Worm (Caenorhabditis elegans): Measurements from ENCODE around the gene crh-2.

Gene crh-2

ce11 chrII:5202930-5203329 is 15.6 kb upstream of the crh-2 start, which contains the start of gene ampd-1:
ampd-1 (plus strand) TSS chrII:5203322.
- TF ChIP-seq nhr-71 (tag; optimal IDR thresholded peaks at IDR 0.05), result peak; percentile 45
- TF ChIP-seq elt-2 (tag; optimal IDR thresholded peaks at IDR 0.05), result peak; percentile 89
- no peak for TF ChIP-seq skn-1 (tag; optimal IDR thresholded peaks at IDR 0.05)
- peak in 1 of 2 experiments; percentile 37 for TF ChIP-seq lin-35 (GFP tag; optimal IDR thresholded peaks at IDR 0.05)
- TF ChIP-seq nhr-84 (tag; optimal IDR thresholded peaks at IDR 0.05), result no peak
- no peak for TF ChIP-seq lin-15B (tag; optimal IDR thresholded peaks at IDR 0.05)
- no peak for TF ChIP-seq nhr-19 (GFP tag; conservative IDR thresholded peaks at IDR 0.05)
- no peak for TF ChIP-seq fos-1 (tag; optimal IDR thresholded peaks at IDR 0.05)
- TF ChIP-seq efl-3 (GFP tag; optimal IDR thresholded peaks at IDR 0.05), result no peak
- TF ChIP-seq hlh-4 (tag; optimal IDR thresholded peaks at IDR 0.05), result no peak
- no peak for TF ChIP-seq nhr-76 (tag; optimal IDR thresholded peaks at IDR 0.05)
- TF ChIP-seq lin-14 (GFP tag; optimal IDR thresholded peaks at IDR 0.05), result peak; percentile 15
- TF ChIP-seq ztf-4 (tag; optimal IDR thresholded peaks at IDR 0.05), result no peak
- no peak for TF ChIP-seq mab-9 (GFP tag; IDR thresholded peaks at IDR 0.05)
- no peak for TF ChIP-seq xbp-1 (tag; optimal IDR thresholded peaks at IDR 0.05)
- peak; percentile 27 for TF ChIP-seq snu-23 (GFP tag; optimal IDR thresholded peaks at IDR 0.05)
- TF ChIP-seq nhr-237 (tag; optimal IDR thresholded peaks at IDR 0.05), result no peak
- TF ChIP-seq nhr-90 (tag; optimal IDR thresholded peaks at IDR 0.05; ENCODE audit: poor library complexity), result peak; percentile 1
- TF ChIP-seq unc-62 (GFP tag; optimal IDR thresholded peaks at IDR 0.05), result no peak
- TF ChIP-seq vab-15 (tag; optimal IDR thresholded peaks at IDR 0.05), result no peak
- no peak for TF ChIP-seq efl-1 (optimal IDR thresholded peaks at IDR 0.05)
- TF ChIP-seq efl-1 (GFP tag; optimal IDR thresholded peaks at IDR 0.05 in 1 of 2), result peak in 1 of 2 experiments; percentile 85

ce11 chrII:5201922-5202562 is 14.7 kb upstream of the crh-2 start:
- TF ChIP-seq nhr-71 (tag; optimal IDR thresholded peaks at IDR 0.05) (peak; percentile 44), lin-35 (GFP tag; optimal IDR thresholded peaks at IDR 0.05) (peak in 1 of 2 experiments; percentile 55), nhr-90 (tag; optimal IDR thresholded peaks at IDR 0.05; ENCODE audit: poor library complexity) (peak; percentile 42), tlp-1 (tag; optimal IDR thresholded peaks at IDR 0.05) (peak; percentile 69), pqm-1 (tag; optimal IDR thresholded peaks at IDR 0.05) (peak; percentile 82), nhr-47 (tag; optimal IDR thresholded peaks at IDR 0.05) (peak; percentile 16), ztf-4 (tag; optimal IDR thresholded peaks at IDR 0.05) (no peak), nhr-85 (tag) (peak; percentile 67), elt-2 (tag; optimal IDR thresholded peaks at IDR 0.05) (peak; percentile 99), fkh-10 (GFP tag; optimal IDR thresholded peaks at IDR 0.05) (no peak), elt-3 (tag; optimal IDR thresholded peaks at IDR 0.05) (peak in 4 of 6 experiments; percentile 22 to 77 (median 43)), Y116A8C.19 (tag; optimal IDR thresholded peaks at IDR 0.05; ENCODE audit: borderline replicate concordance) (no peak), fkh-4 (tag; optimal IDR thresholded peaks at IDR 0.05; ENCODE audit: borderline replicate concordance) (no peak), blmp-1 (tag; optimal IDR thresholded peaks at IDR 0.05) (peak; percentile 46), alr-1 (tag; optimal IDR thresholded peaks at IDR 0.05; ENCODE audit: borderline replicate concordance) (no peak), ceh-63 (GFP tag; optimal IDR thresholded peaks at IDR 0.05) (no peak), jun-1 (tag; optimal IDR thresholded peaks at IDR 0.05) (peak; percentile 61), ces-1 (GFP tag; optimal IDR thresholded peaks at IDR 0.05) (no peak), lsy-2 (tag; optimal IDR thresholded peaks at IDR 0.05) (peak in 1 of 2 experiments; percentile 10), dsc-1 (tag; optimal IDR thresholded peaks at IDR 0.05) (peak; percentile 50), mep-1 (tag; optimal IDR thresholded peaks at IDR 0.05) (peak; percentile 22), nhr-20 (tag; optimal IDR thresholded peaks at IDR 0.05) (peak; percentile 16), unc-130 (tag; optimal IDR thresholded peaks at IDR 0.05) (no peak), lin-14 (GFP tag; optimal IDR thresholded peaks at IDR 0.05) (peak; percentile 32)

All from whole organism, L1 larva.